Worm (Caenorhabditis elegans): ENCODE results near the gene osm-10.

- TF ChIP-seq snpc-4 (tag; optimal IDR thresholded peaks at IDR 0.05) (no peak), mdl-1 (tag; optimal IDR thresholded peaks at IDR 0.05) (peak in 1 of 2 experiments; percentile 50), ama-1 (optimal IDR thresholded peaks at IDR 0.05) (no peak), duxl-1 (tag; optimal IDR thresholded peaks at IDR 0.05; ENCODE audit: poor library complexity) (no peak), R02D3.7 (tag; optimal IDR thresholded peaks at IDR 0.05) (no peak), unc-130 (GFP tag; optimal IDR thresholded peaks at IDR 0.05) (no peak), daf-8 (GFP tag; IDR thresholded peaks at IDR 0.05) (no peak), ctbp-1 (GFP tag; IDR thresholded peaks at IDR 0.05) (no peak), aly-2 (tag; optimal IDR thresholded peaks at IDR 0.05) (no peak), snpc-1.2 (GFP tag; IDR thresholded peaks at IDR 0.05) (no peak), nhr-11 (tag; optimal IDR thresholded peaks at IDR 0.05) (no peak), T26A8.4 (GFP tag; IDR thresholded peaks at IDR 0.05) (no peak), nhr-111 (GFP tag; optimal IDR thresholded peaks at IDR 0.05) (no peak), ZK337.2 (GFP tag; IDR thresholded peaks at IDR 0.05) (no peak)
Observed at ce11 chrIII:7203130-7203775, 39.8 kb upstream of the osm-10 start.

Data from whole organism, L4 larva.